Worm (Caenorhabditis elegans) whole organism, L3 larva: ENCODE data around the gene srw-145.

Experiments
- aly-2 ChIP-seq: fragments of 150-350 bp; optimal IDR thresholded peaks from 2 replicates; lab custom pipeline; 2014; ENCODE audit warnings: missing biosample characterization, missing genetic modification characterization
- ama-1 ChIP-seq: fragments of 150-350 bp; optimal IDR thresholded peaks from 2 replicates; lab custom pipeline; 2018
- ceh-82 ChIP-seq: fragments of 150-350 bp; optimal IDR thresholded peaks from 2 replicates; lab custom pipeline; 2014; ENCODE audit warnings: missing biosample characterization, missing genetic modification characterization
- elt-1 ChIP-seq: fragments of 150-350 bp; optimal IDR thresholded peaks from 2 replicates; lab custom pipeline; 2014; ENCODE audit warnings: missing biosample characterization, missing genetic modification characterization
- elt-2 ChIP-seq: sonication (generic microtip); optimal IDR thresholded peaks from 2 replicates; lab custom pipeline; 2016; ENCODE audit warnings: missing genetic modification reagents, mild to moderate bottlenecking, missing genetic modification characterization, missing compliant biosample characterization
- fos-1 ChIP-seq: fragments of 150-350 bp; optimal IDR thresholded peaks from 2 replicates; lab custom pipeline; 2014; ENCODE audit warnings: missing biosample characterization, missing genetic modification characterization
- nfya-1 ChIP-seq: sonication (generic microtip); optimal IDR thresholded peaks from 2 replicates; lab custom pipeline; 2017; ENCODE audit warnings: missing genetic modification characterization, mild to moderate bottlenecking, missing compliant biosample characterization, antibody characterized with exemption, moderate library complexity; ENCODE audit not compliant: insufficient read depth
- nhr-11 ChIP-seq: fragments of 150-350 bp; optimal IDR thresholded peaks from 2 replicates; lab custom pipeline; 2014; ENCODE audit warnings: missing biosample characterization, missing genetic modification characterization
- nhr-28 ChIP-seq: fragments of 150-350 bp; optimal IDR thresholded peaks from 2 replicates; lab custom pipeline; 2014; ENCODE audit warnings: missing biosample characterization, missing genetic modification characterization
- nhr-76 ChIP-seq: fragments of 150-350 bp; sonication (generic microtip); optimal IDR thresholded peaks from 5 replicates; lab custom pipeline; 2014; ENCODE audit warnings: missing biosample characterization, missing genetic modification characterization
- skn-1 ChIP-seq: fragments of 150-350 bp; optimal IDR thresholded peaks from 2 replicates; lab custom pipeline; 2014; ENCODE audit warnings: missing biosample characterization, missing genetic modification characterization
- unc-39 ChIP-seq: sonication (generic microtip); optimal IDR thresholded peaks from 4 replicates; lab custom pipeline; 2017; ENCODE audit warnings: missing biosample characterization, missing genetic modification characterization

- TF ChIP-seq skn-1 (tag; lab: Kevin White, UChicago) = no peak
- no peak for TF ChIP-seq fos-1
- no peak for TF ChIP-seq nhr-76 (tag; lab: Kevin White, UChicago)
- TF ChIP-seq ceh-82 (tag; lab: Kevin White, UChicago) = no peak
- TF ChIP-seq elt-1 = no peak
- no peak for TF ChIP-seq nfya-1
- no peak for TF ChIP-seq ama-1 (lab: Kevin White, UChicago)
- TF ChIP-seq nhr-28 = no peak
- no peak for TF ChIP-seq elt-2 (tag; lab: Kevin White, UChicago)
- TF ChIP-seq nhr-11 (tag; lab: Kevin White, UChicago) = no peak
- no peak for TF ChIP-seq aly-2 (tag; lab: Kevin White, UChicago)
- TF ChIP-seq unc-39 = no peak
Measured at ce11 chrV:13942082-13942481, 5.1 kb downstream of the srw-145 start, which contains the start of gene dpr-1.
